Fruit fly (Drosophila melanogaster) ovary, adult (tissue): ENCODE data around the gene bam.

Experiments used
- CG17801 ChIP-seq: fragments of 200-800 bp; optimal IDR thresholded peaks from 2 replicates; lab custom pipeline; 2019; ENCODE audit warnings: missing biosample characterization, mild to moderate bottlenecking, missing genetic modification characterization, moderate library complexity; ENCODE audit not compliant: partially characterized antibody

bam gene

dm6 chr3R:25221203-25221807 lies 23.6 kb downstream of the bam start, which contains the start of gene Alg9:
Gene Alg9, plus strand, starts transcription at chr3R:25221589.
- TF ChIP-seq CG17801 (GFP tag; lab: Kevin White, UChicago): peak; percentile 0

- no peak for TF ChIP-seq CG17801 (GFP tag; lab: Kevin White, UChicago)
These were observed 25.9 kb downstream of the bam start, which contains the start of gene CG31103 for dm6 chr3R:25219018-25219417. Gene CG31103, plus strand, starts transcription at chr3R:25219318.

- no peak for TF ChIP-seq CG17801 (GFP tag; lab: Kevin White, UChicago)
These were observed 28.9 kb downstream of the bam start, which contains the start of gene CG31106 for dm6 chr3R:25215997-25216396. Gene CG31106, plus strand, starts transcription at chr3R:25216297.

- peak; percentile 41 for TF ChIP-seq CG17801 (GFP tag; lab: Kevin White, UChicago)
These were observed 29.8 kb downstream of the bam start, which contains the start of gene Saysd1 for dm6 chr3R:25215123-25215522. Gene Saysd1, minus strand, starts transcription at chr3R:25215188.

- TF ChIP-seq CG17801 (GFP tag; lab: Kevin White, UChicago): no peak
These were observed 35.7 kb downstream of the bam start for dm6 chr3R:25209207-25209606.

dm6 chr3R:25208767-25209075 lies 36.2 kb downstream of the bam start:
- TF ChIP-seq CG17801 (GFP tag; lab: Kevin White, UChicago): no peak

dm6 chr3R:25208042-25208766 lies 36.7 kb downstream of the bam start, which contains the start of gene Cad96Ca:
Gene Cad96Ca, minus strand, starts transcription at chr3R:25208283.
- no peak for TF ChIP-seq CG17801 (GFP tag; lab: Kevin White, UChicago)

dm6 chr3R:25207405-25208003 lies 37.4 kb downstream of the bam start:
- TF ChIP-seq CG17801 (GFP tag; lab: Kevin White, UChicago): no peak

- no peak for TF ChIP-seq CG17801 (GFP tag; lab: Kevin White, UChicago)
These were observed 39.4 kb downstream of the bam start for dm6 chr3R:25205413-25205977.

- TF ChIP-seq CG17801 (GFP tag; lab: Kevin White, UChicago): no peak
These were observed 45.5 kb downstream of the bam start, which contains the start of gene CG13654 for dm6 chr3R:25199321-25199868. Gene CG13654, plus strand, starts transcription at chr3R:25199818.

dm6 chr3R:25194723-25195577 lies 50.0 kb downstream of the bam start, which contains the start of gene CG13653:
Gene CG13653, plus strand, starts transcription at chr3R:25195527.
- TF ChIP-seq CG17801 (GFP tag; lab: Kevin White, UChicago): no peak

- TF ChIP-seq CG17801 (GFP tag; lab: Kevin White, UChicago): no peak
These were observed 51.1 kb downstream of the bam start, which contains the start of gene lobo for dm6 chr3R:25193726-25194204. Gene lobo, minus strand, starts transcription at chr3R:25193776.
